Fruit fly (Drosophila melanogaster) S2 (cell line): ENCODE data around the gene retm.

ENCODE experiments used
- CG8478 ChIP-seq: fragments of >200 bp; optimal IDR thresholded peaks from 2 replicates; lab custom pipeline; 2018
- CTCF ChIP-seq, 2 experiments: fragments of >200 bp; optimal IDR thresholded peaks; 2 replicates each; lab custom pipeline; 2018

retm gene

DNA sequence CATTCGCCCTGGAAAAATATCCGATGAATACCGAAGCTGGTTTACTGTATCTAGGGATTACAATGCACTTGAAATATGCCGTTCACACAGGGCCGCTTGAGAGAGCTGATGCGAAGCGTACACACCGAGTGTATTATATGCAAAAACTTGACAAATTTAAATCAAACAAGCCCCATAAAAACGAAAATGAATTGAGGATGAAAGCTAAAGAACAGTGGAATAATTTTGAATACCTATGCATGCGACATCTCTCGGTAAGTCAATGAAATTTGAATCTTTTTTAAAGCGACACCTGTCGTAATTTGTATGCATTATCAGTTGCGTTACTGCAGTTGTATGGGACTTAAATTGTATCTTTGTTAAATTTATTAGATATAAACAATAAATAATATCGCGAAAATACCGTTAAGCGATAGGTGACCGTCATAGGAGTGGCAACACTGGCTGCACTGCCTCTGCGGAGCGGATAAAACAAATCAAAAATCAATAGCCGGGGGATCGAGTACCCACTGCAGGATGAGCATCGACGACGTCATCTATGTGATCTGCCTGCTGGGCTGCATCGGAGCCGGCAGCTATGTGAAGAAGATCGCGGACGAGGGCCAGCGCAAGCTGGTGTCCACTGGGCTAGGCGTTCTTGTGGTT, 348 bp upstream of the retm start, which contains the start of gene frj:
frj (plus strand) TSS at position 98 of the 645 bp plus-strand sequence.
- no peak for TF ChIP-seq CG8478
- peak; percentile 87 to 91 for TF ChIP-seq CTCF (optimal IDR thresholded peaks at IDR 0.05; lab: Kevin White, UChicago)

DNA sequence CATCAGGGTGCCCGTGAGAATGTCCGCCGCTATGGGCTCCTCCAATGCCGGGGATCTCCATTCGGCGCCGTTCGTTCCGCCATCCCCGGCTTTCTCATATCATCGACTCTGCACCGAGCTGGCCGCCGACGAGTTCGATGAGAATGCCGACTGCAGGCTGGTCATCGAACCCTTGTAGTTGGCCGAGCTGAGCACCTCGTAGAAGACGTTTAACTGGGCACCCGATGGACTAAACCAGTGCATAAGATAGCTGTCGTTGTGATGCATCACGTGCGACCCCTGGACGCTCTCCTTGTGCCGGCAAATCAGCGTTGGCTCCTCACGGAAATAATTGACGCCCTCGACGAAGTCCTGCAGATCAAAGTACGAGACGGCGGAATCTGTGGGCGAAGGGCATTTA, 6.0 kb downstream of the retm start:
- no peak for TF ChIP-seq CTCF (optimal IDR thresholded peaks at IDR 0.05; lab: Kevin White, UChicago)
- TF ChIP-seq CG8478 = no peak

DNA sequence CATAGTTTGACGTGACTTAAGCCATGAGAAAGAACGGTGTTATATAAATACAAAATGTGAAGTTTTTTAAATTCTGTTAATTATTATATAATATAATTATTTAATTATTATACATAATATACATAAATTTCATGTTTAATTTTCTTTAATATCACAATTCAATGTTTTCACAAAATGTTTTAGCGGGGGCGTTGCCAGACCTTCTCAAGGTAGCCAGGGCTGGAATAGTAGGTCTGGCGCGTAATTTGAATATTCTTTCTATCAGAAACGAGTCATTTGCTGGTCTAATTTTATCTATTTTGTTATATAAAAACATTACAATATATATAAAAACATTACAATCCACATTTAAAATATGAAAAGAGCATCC, 7.4 kb downstream of the retm start, which contains the start of gene Acox3:
Acox3 (minus strand) TSS at position 70 of the 370 bp plus-strand sequence.
- TF ChIP-seq CG8478 = no peak
- TF ChIP-seq CTCF (optimal IDR thresholded peaks at IDR 0.05; lab: Kevin White, UChicago) = no peak

DNA sequence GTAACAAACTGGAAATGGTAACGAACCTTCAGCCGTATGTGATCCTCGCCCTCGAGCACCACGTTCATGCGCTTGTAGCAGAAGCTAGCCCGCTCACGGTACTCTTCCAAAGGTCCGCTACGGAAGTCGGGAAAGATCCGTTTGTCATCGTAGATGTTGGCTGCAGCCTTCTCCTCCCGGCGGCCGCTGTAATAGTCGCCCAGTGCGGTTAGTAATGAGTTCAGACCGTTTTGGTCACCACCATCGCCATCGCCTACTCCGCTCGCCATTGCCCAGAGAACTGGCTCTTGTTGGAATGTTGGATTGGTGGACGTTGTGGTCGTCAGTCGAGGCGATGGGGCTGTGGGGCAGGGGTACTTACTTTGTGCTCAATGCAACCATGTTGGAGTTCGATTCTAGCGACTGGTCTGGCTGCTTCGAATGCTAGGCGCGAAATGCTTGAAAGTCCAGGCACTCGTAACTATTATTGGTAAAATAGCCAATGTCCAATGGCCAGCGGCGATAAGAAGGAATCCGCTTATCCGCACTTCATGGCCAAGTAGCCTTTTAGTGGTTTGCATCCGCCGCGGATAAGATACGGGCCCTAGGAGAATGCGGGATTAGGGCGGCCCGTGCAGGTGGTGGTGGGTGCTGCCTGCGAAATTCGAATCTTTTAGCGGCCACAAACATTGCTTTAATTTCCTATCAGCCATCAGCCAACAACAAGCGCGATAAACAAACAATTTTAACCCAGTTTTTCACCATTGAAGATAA, 8.0 kb downstream of the retm start:
- TF ChIP-seq CTCF (optimal IDR thresholded peaks at IDR 0.05; lab: Kevin White, UChicago) (no peak), CG8478 (no peak)

DNA sequence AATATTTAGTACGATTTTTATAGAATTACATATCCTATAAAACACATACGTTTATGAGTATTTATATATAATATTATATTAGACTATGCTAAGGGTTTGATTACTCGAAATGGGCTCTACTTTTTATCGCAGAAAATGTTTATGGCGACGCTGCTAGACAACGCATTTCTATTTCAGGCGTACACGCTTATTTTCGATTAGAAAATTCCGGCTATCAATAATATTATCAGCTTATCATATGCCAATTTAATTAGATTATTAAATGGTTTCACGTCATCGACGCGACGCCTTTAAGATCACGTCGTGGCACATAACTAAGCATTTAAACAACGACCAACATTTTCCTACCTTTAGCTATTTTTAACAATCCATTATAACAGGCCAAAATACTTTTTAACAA, 29.4 kb downstream of the retm start:
- no peak for TF ChIP-seq CG8478

DNA sequence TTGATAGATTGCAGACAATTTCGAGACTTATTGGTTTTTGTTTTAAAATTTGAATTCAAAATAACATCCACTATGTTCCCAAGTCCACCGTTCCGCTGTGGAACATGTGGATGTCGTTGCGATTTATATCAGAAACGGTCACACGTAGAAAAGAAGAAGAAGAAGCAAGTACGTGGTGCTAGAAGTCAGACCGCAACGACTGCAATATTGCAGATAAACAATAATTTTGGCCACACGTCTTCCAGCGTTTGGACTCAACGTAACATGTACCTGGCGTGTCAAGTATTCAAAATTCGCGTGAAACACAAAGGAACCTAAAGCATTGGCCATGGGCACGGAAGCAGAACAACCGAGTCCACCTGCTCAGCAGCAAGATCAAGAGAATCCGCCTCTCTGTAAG, 31.5 kb downstream of the retm start, which contains the start of gene Fic:
Fic (plus strand) TSS at position 139 of the 400 bp plus-strand sequence.
- TF ChIP-seq CG8478 = no peak
- no peak for TF ChIP-seq CTCF (optimal IDR thresholded peaks at IDR 0.05; lab: Kevin White, UChicago)

DNA sequence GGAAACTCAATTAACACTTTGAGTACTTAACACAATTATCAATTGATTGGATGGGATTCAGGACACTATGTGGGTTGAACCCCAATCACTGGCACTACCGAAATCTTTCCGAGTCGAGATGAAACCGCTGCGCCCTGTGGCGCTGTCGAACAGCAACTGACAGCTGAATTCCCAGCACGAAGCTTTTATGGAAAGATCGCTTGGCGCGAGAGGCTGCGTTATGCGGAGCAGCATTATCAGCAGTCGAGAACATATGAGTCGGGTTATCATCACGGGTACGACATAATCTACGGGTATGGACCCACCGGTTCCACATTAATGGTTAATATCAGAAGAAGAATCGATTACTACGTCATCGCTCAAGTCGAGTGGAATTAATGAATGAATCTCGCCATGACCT, 32.6 kb downstream of the retm start, which contains the start of gene Tig:
Tig (minus strand) TSS at position 163 of the 400 bp plus-strand sequence.
- no peak for TF ChIP-seq CTCF (optimal IDR thresholded peaks at IDR 0.05; lab: Kevin White, UChicago)

DNA sequence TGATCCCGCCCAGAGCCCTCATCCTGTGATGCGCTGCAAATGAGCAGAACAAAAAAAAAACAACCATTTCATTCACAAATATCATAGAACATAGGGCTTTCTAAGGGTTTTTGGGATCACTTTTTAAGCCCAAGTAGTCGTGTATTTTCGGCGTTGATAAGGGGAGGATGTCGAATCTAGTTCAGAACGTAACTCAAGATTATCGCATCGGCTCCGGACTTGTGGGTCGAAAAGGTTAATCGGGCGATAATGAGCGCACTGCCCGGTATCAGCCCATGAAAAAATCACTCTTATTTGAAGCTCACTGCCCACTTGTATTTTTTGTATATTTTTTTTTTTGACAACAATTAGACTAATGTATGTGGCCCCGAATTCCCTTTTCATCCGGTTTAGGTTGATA, 33.2 kb downstream of the retm start:
- TF ChIP-seq CTCF (optimal IDR thresholded peaks at IDR 0.05; lab: Kevin White, UChicago) (no peak), CG8478 (no peak)

DNA sequence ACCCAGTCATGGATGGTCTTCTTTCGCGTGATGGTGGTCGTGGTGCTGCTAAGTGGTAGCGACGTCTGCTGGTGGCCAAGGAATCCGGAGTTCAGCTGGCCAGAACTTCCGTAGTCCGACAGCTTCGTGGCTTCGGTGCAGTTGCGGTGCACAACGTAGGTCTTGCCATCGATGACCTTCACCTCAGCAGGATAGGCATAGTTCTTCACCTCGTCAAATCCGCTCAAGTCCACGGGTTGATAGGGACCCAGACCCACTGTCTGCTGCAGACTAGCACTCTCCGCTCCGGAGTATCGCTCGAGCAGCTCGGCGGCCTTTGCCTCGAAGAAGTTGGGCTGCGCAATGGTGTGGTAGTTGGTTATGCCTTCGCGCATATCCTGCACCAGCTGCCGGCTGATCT, 34.2 kb downstream of the retm start:
- TF ChIP-seq CG8478 (no peak), CTCF (optimal IDR thresholded peaks at IDR 0.05; lab: Kevin White, UChicago) (no peak)

DNA sequence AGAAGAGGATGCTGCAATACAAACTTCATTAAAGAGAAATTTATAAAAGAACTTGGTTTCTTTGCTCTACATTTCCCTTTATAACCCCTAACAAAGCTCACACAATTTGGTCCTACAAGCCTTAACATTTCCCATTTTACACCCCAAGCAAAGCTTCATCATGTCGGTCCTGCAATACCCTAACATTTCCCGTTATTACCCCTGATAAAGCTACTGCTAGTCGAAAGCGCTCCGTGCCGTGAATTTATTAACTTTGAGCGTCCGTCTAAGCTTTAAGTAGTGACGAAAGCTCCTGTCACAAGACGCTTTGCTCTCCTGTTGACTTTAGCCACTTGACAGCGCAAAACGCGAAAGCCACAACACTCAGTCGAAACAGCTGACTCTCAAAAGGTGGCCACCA, 43.8 kb downstream of the retm start, which contains the start of gene CG13982:
CG13982 (plus strand) TSS at position 363 of the 400 bp plus-strand sequence.
- no peak for TF ChIP-seq CTCF (optimal IDR thresholded peaks at IDR 0.05; lab: Kevin White, UChicago)
- TF ChIP-seq CG8478 = no peak

DNA sequence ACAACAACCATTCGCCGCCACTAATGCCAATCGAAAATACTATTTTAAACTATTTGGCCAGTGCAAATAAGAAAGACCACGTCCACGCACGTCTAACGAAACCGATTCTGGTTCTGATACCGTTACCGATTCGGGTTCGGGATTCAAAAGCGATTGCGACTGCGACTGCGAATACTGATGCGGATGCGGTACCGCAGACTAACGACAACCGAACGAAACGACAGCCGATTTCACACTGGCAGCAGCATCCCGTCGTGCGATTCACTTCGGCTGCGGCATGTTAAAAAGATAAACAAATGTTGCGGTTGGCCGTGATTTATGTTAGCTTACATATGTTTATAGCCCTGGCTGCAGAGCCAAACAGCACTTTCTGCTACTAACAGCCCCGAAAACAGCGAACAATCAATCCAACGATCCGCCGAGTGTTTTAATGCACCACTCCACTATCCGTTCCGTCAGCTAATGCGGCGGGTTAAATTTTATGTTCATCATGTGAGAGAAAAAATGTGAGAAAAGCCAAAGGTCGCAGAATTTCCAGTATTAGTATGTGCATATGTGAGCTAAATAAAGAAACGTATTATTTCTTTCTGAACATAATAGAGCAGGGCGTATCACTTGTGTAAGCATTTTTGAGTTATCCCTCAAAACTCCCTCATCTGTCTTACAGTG, 44.5 kb downstream of the retm start, which contains the start of gene DIP-epsilon:
DIP-epsilon (minus strand) TSS at position 238 of the 669 bp plus-strand sequence.
- no peak for TF ChIP-seq CTCF (optimal IDR thresholded peaks at IDR 0.05; lab: Kevin White, UChicago)
- no peak for TF ChIP-seq CG8478
